Worm (Caenorhabditis elegans) whole organism, L2 larva: ENCODE data around the gene srw-83.

Experiments
- nhr-12 ChIP-seq: fragments of 150-350 bp; optimal IDR thresholded peaks from 2 replicates; lab custom pipeline; 2014; ENCODE audit warnings: missing biosample characterization, missing genetic modification characterization
- nhr-77 ChIP-seq: fragments of 150-350 bp; optimal IDR thresholded peaks from 2 replicates; lab custom pipeline; 2014; ENCODE audit warnings: missing biosample characterization, missing genetic modification characterization
- unc-62 ChIP-seq: fragments of 150-350 bp; optimal IDR thresholded peaks from 2 replicates; lab custom pipeline; 2014; ENCODE audit warnings: missing biosample characterization, missing genetic modification reagents, missing genetic modification characterization

DNA sequence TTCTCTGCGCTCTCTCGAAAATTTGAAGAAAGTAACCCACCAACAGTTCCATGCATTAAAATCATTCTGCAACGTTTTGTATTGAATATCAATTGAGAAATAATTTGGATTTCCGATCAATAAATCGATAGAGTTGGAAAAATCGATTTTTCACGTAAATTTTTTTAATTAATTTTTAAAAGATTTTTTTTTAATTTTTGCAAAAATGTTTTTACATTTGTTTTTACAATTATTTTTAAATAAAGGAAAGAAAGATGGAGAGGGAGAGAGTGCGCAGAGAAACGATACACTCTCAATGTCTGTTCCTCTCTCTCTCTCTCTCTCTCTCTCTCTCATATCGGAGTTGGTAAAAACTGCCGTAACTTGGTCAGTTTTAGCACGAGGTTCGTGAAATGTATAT, 836 bp upstream of the srw-83 start, which contains the start of gene ZK262.19:
- no peak for TF ChIP-seq nhr-77 (tag; lab: Kevin White, UChicago)
- no peak for TF ChIP-seq unc-62 (GFP tag; lab: Kevin White, UChicago)
- TF ChIP-seq nhr-12 (tag; lab: Kevin White, UChicago), result no peak
